Worm (Caenorhabditis elegans): ENCODE measurements around the gene B0454.5.

DNA sequence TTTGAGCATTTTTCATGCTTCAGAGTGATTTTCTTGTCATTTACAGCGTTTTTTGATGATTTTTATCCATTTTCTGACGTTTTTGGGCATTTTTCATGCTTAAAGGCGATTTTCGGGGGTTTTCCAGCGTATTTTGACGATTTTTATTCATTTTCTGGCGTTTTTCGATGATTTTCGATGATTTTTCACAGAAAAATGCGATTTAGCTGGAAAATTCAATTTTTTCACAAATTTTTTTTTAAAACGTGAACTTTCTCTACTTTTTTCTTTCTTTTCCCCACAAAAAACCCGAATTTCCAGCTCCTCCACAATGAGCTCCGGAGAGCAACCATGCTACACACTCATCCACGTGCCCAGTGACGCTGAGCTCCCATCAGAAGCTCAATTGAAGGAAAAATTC, 39.8 kb downstream of the B0454.5 start, which contains the start of gene copb-1:
- TF ChIP-seq lin-13 (tag; optimal IDR thresholded peaks at IDR 0.05) = no peak
- no peak for TF ChIP-seq nhr-237 (tag; optimal IDR thresholded peaks at IDR 0.05)
- no peak for TF ChIP-seq snpc-4 (tag; optimal IDR thresholded peaks at IDR 0.05)
- TF ChIP-seq blmp-1 (tag; optimal IDR thresholded peaks at IDR 0.05) = no peak
- TF ChIP-seq ceh-43 (GFP tag; optimal IDR thresholded peaks at IDR 0.05) = no peak
- no peak for TF ChIP-seq pha-4 (tag; optimal IDR thresholded peaks at IDR 0.05)
- no peak for TF ChIP-seq unc-39 (tag; optimal IDR thresholded peaks at IDR 0.05)
- no peak for TF ChIP-seq unc-62 (GFP tag; optimal IDR thresholded peaks at IDR 0.05)
